Fruit fly (Drosophila melanogaster): ENCODE results near the gene Lip2.
A peak's percentile ranks its signal among the peaks of the same experiment; 100 is the strongest.

The Lip2 gene

dm6 chr2L:10709353-10709752 is at the start of gene Lip2:
TSS of gene Lip2 (minus strand) at chr2L:10709453.
- TF ChIP-seq pan (optimal IDR thresholded peaks at IDR 0.05), result no peak
- no peak for TF ChIP-seq psq (optimal IDR thresholded peaks at IDR 0.05)
- no peak for TF ChIP-seq Dll (optimal IDR thresholded peaks at IDR 0.05)
- no peak for TF ChIP-seq usp (GFP tag; optimal IDR thresholded peaks at IDR 0.05)
- TF ChIP-seq EcR (GFP tag; optimal IDR thresholded peaks at IDR 0.05), result no peak
- no peak for TF ChIP-seq CG8478 (optimal IDR thresholded peaks at IDR 0.05)

dm6 chr2L:10757038-10757685 is 47.9 kb upstream of the Lip2 start:
- TF ChIP-seq CG8478 (optimal IDR thresholded peaks at IDR 0.05), result no peak
- TF ChIP-seq psq (optimal IDR thresholded peaks at IDR 0.05), result no peak
- no peak for TF ChIP-seq pan (optimal IDR thresholded peaks at IDR 0.05)
- TF ChIP-seq EcR (GFP tag; optimal IDR thresholded peaks at IDR 0.05), result no peak
- TF ChIP-seq usp (GFP tag; optimal IDR thresholded peaks at IDR 0.05), result no peak
- no peak for TF ChIP-seq Dll (optimal IDR thresholded peaks at IDR 0.05)

dm6 chr2L:10756049-10756448 is 46.8 kb upstream of the Lip2 start, which contains the start of gene CG17124:
TSS of gene CG17124 (minus strand) at chr2L:10756325.
- TF ChIP-seq usp (GFP tag; optimal IDR thresholded peaks at IDR 0.05) (no peak), pan (optimal IDR thresholded peaks at IDR 0.05) (no peak), psq (optimal IDR thresholded peaks at IDR 0.05) (no peak)

- no peak for TF ChIP-seq psq (optimal IDR thresholded peaks at IDR 0.05)
These were observed 45.3 kb upstream of the Lip2 start for dm6 chr2L:10754599-10754998.

dm6 chr2L:10753618-10754017 is 44.4 kb upstream of the Lip2 start:
- TF ChIP-seq pan (optimal IDR thresholded peaks at IDR 0.05) (no peak), psq (optimal IDR thresholded peaks at IDR 0.05) (no peak), usp (GFP tag; optimal IDR thresholded peaks at IDR 0.05) (no peak), EcR (GFP tag; optimal IDR thresholded peaks at IDR 0.05) (no peak), CG8478 (optimal IDR thresholded peaks at IDR 0.05) (no peak), Dll (optimal IDR thresholded peaks at IDR 0.05) (no peak)

dm6 chr2L:10752668-10753067 is 43.4 kb upstream of the Lip2 start:
- TF ChIP-seq pan (optimal IDR thresholded peaks at IDR 0.05) (no peak), EcR (GFP tag; optimal IDR thresholded peaks at IDR 0.05) (peak in 1 of 2 experiments; percentile 31)

dm6 chr2L:10751879-10752620 is 42.8 kb upstream of the Lip2 start:
- TF ChIP-seq Dll (optimal IDR thresholded peaks at IDR 0.05) (no peak), psq (optimal IDR thresholded peaks at IDR 0.05) (no peak), EcR (GFP tag; optimal IDR thresholded peaks at IDR 0.05) (no peak), pan (optimal IDR thresholded peaks at IDR 0.05) (no peak), CG8478 (optimal IDR thresholded peaks at IDR 0.05) (no peak), usp (GFP tag; optimal IDR thresholded peaks at IDR 0.05) (no peak)

DNA sequence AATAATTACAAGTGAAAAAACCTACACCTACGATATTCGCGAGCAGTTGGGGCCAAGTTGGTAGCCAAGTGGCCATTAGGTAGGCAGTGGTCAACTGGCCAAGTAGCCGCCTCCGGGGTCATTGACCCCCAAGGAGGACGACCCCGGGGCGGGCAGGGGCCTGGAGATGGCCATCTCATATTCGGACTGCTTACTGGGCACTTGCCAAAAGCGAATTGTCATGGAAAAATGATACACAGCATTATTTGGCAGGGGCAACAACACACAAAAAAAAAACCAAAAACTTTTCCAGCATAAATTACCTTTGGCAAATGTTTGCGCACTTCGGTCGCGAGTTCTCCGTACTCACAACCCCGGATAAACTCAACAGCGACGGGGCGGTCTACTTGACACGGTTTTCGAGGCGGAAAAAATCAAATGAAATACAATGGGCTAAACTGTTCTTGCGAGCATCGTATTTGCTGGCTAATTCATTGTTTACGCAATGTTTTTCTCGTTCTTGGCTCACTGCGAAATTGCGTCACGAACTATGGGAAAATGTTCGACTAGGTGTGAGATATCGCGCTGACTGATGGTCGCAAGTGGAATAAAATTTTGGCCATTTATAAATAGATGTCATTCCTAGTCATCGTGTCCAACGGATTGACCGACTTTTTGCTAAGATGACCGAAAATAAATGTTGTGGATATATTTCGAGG is 41.8 kb upstream of the Lip2 start:
- TF ChIP-seq Dll (optimal IDR thresholded peaks at IDR 0.05), result no peak
- TF ChIP-seq EcR (GFP tag; optimal IDR thresholded peaks at IDR 0.05), result peak in 1 of 2 experiments; percentile 44

- TF ChIP-seq psq (optimal IDR thresholded peaks at IDR 0.05) (no peak), Dll (optimal IDR thresholded peaks at IDR 0.05) (no peak), usp (GFP tag; optimal IDR thresholded peaks at IDR 0.05) (no peak), CG8478 (optimal IDR thresholded peaks at IDR 0.05) (no peak), EcR (GFP tag; optimal IDR thresholded peaks at IDR 0.05) (no peak), pan (optimal IDR thresholded peaks at IDR 0.05) (no peak)
These were observed 40.6 kb upstream of the Lip2 start for dm6 chr2L:10749607-10750467.

DNA sequence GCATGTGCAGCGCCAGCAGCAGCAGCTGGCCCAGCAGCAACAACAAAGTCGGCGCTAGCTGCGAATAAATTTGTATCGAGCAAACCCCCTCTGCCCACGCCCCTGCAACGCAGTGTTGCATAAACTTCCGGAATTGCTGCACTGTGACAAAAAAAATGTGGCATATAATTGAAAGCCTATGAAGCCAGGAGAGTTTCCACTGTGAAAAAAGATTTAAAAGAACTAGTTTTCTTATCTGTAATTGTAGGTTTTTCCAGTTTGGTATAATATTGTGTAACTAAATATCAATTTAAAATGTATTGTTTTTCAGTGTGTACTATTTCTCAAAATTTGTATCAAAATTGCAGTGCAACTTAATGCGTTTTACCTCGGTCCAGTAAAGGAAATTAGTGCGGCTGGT is 39.0 kb upstream of the Lip2 start:
- TF ChIP-seq EcR (GFP tag; optimal IDR thresholded peaks at IDR 0.05) (no peak), Dll (optimal IDR thresholded peaks at IDR 0.05) (no peak), psq (optimal IDR thresholded peaks at IDR 0.05) (no peak), CG8478 (optimal IDR thresholded peaks at IDR 0.05) (no peak), pan (optimal IDR thresholded peaks at IDR 0.05) (no peak), usp (GFP tag; optimal IDR thresholded peaks at IDR 0.05) (no peak)

- TF ChIP-seq CG8478 (optimal IDR thresholded peaks at IDR 0.05) (no peak), EcR (GFP tag; optimal IDR thresholded peaks at IDR 0.05) (no peak), psq (optimal IDR thresholded peaks at IDR 0.05) (no peak), pan (optimal IDR thresholded peaks at IDR 0.05) (no peak), Dll (optimal IDR thresholded peaks at IDR 0.05) (no peak), usp (GFP tag; optimal IDR thresholded peaks at IDR 0.05) (no peak)
These were observed 34.5 kb upstream of the Lip2 start, which contains the start of gene CG6729 for dm6 chr2L:10743714-10744113. TSS of gene CG6729 (minus strand) at chr2L:10743935.

Data from whole organism.